Worm (Caenorhabditis elegans) whole organism, mixed stage, embryonic: ENCODE measurements around the gene R13D11.1.
A peak's percentile ranks its signal among the peaks of the same experiment; 100 is the strongest.

Source experiments
- ceh-83 ChIP-seq: fragments of 200-800 bp; sonication (Bioruptor generic); optimal IDR thresholded peaks from 2 replicates; lab custom pipeline; 2018; ENCODE audit warnings: mild to moderate bottlenecking, missing genetic modification characterization, missing compliant biosample characterization
- cnd-1 ChIP-seq: fragments of 200-800 bp; sonication (Bioruptor generic); optimal IDR thresholded peaks from 2 replicates; lab custom pipeline; 2018; ENCODE audit warnings: mild to moderate bottlenecking, missing genetic modification characterization, missing compliant biosample characterization
- drap-1 ChIP-seq: fragments of 200-800 bp; sonication (Bioruptor generic); optimal IDR thresholded peaks from 3 replicates; lab custom pipeline; 2018; ENCODE audit warnings: mild to moderate bottlenecking, missing genetic modification characterization, missing compliant biosample characterization
- lsy-2 ChIP-seq: fragments of 150-350 bp; optimal IDR thresholded peaks from 2 replicates; lab custom pipeline; 2014; ENCODE audit warnings: missing biosample characterization, missing genetic modification characterization
- nhr-237 ChIP-seq: fragments of 150-350 bp; optimal IDR thresholded peaks from 2 replicates; lab custom pipeline; 2014; ENCODE audit warnings: missing biosample characterization, missing genetic modification characterization
- sem-2 ChIP-seq: fragments of 200-800 bp; sonication (Bioruptor generic); optimal IDR thresholded peaks from 2 replicates; lab custom pipeline; 2018; ENCODE audit warnings: mild to moderate bottlenecking, missing genetic modification characterization, missing compliant biosample characterization
- snpc-4 ChIP-seq: fragments of 150-350 bp; optimal IDR thresholded peaks from 2 replicates; lab custom pipeline; 2014; ENCODE audit warnings: missing biosample characterization, missing genetic modification characterization
- unc-39 ChIP-seq: fragments of 150-350 bp; optimal IDR thresholded peaks from 2 replicates; lab custom pipeline; 2014; ENCODE audit warnings: missing biosample characterization, missing genetic modification characterization
- unc-62 ChIP-seq: fragments of 150-350 bp; optimal IDR thresholded peaks from 2 replicates; lab custom pipeline; 2014; ENCODE audit warnings: missing biosample characterization, missing genetic modification reagents, missing genetic modification characterization
- zip-8 ChIP-seq: fragments of 150-350 bp; optimal IDR thresholded peaks from 2 replicates; lab custom pipeline; 2014; ENCODE audit warnings: missing biosample characterization, missing genetic modification characterization

The R13D11.1 gene

ce11 chrV:858841-859456, 41.7 kb downstream of the R13D11.1 start:
- TF ChIP-seq drap-1 (no peak), ceh-83 (peak; percentile 48), snpc-4 (tag; lab: Kevin White, UChicago) (no peak), nhr-237 (no peak)

- TF ChIP-seq unc-39 (tag; lab: Kevin White, UChicago) = no peak
- no peak for TF ChIP-seq cnd-1
- TF ChIP-seq lsy-2 (tag; lab: Kevin White, UChicago) = no peak
- no peak for TF ChIP-seq unc-62 (GFP tag; lab: Kevin White, UChicago)
- no peak for TF ChIP-seq sem-2
- TF ChIP-seq zip-8 (tag; lab: Kevin White, UChicago) = no peak
- TF ChIP-seq, all 35 proteins: peak for 0
Observed at ce11 chrV:866729-867128, 49.4 kb downstream of the R13D11.1 start, which contains the start of gene T02B11.3. T02B11.3 (minus strand) TSS chrV:866829.
